Worm (Caenorhabditis elegans): Measurements from ENCODE around the gene dcn-1.

dcn-1 gene

ce11 chrIII:4323859-4324258 lies 10.1 kb downstream of the dcn-1 start, which contains the start of gene H38K22.9:
Gene H38K22.9, plus strand, starts transcription at chrIII:4324159.
- no peak for TF ChIP-seq ets-7 (tag; optimal IDR thresholded peaks at IDR 0.05)
- no peak for TF ChIP-seq tbx-11 (GFP tag; IDR thresholded peaks at IDR 0.05)
- TF ChIP-seq sea-1 (GFP tag; conservative IDR thresholded peaks at IDR 0.05): no peak
- TF ChIP-seq B0310.2 (tag; optimal IDR thresholded peaks at IDR 0.05): no peak
- no peak for TF ChIP-seq F13C5.2 (tag; optimal IDR thresholded peaks at IDR 0.05)
- TF ChIP-seq aly-1 (tag; optimal IDR thresholded peaks at IDR 0.05): no peak
- TF ChIP-seq hmbx-1 (tag; optimal IDR thresholded peaks at IDR 0.05): no peak
- TF ChIP-seq ama-1 (optimal IDR thresholded peaks at IDR 0.05): no peak
- TF ChIP-seq scrt-1 (GFP tag; IDR thresholded peaks at IDR 0.05): no peak
- no peak for TF ChIP-seq tbx-37 (GFP tag; conservative IDR thresholded peaks at IDR 0.05)
- no peak for TF ChIP-seq pes-1 (GFP tag; IDR thresholded peaks at IDR 0.05)
- no peak for TF ChIP-seq ceh-36 (tag; optimal IDR thresholded peaks at IDR 0.05)
- TF ChIP-seq hnd-1 (tag; optimal IDR thresholded peaks at IDR 0.05): no peak
- no peak for TF ChIP-seq flt-1 (GFP tag; IDR thresholded peaks at IDR 0.05)
- TF ChIP-seq tra-4 (tag; optimal IDR thresholded peaks at IDR 0.05): no peak
- TF ChIP-seq hmg-4 (GFP tag; optimal IDR thresholded peaks at IDR 0.05): no peak
- no peak for TF ChIP-seq ceh-13 (GFP tag; optimal IDR thresholded peaks at IDR 0.05)

ce11 chrIII:4328208-4328987 lies 14.7 kb downstream of the dcn-1 start:
- no peak for TF ChIP-seq B0310.2 (tag; optimal IDR thresholded peaks at IDR 0.05)
- no peak for TF ChIP-seq sea-1 (GFP tag; conservative IDR thresholded peaks at IDR 0.05)
- TF ChIP-seq ets-7 (tag; optimal IDR thresholded peaks at IDR 0.05): no peak
- TF ChIP-seq flt-1 (GFP tag; IDR thresholded peaks at IDR 0.05): no peak
- no peak for TF ChIP-seq hnd-1 (tag; optimal IDR thresholded peaks at IDR 0.05)

- TF ChIP-seq tra-4 (tag; optimal IDR thresholded peaks at IDR 0.05): no peak
- no peak for TF ChIP-seq F13C5.2 (tag; optimal IDR thresholded peaks at IDR 0.05)
- no peak for TF ChIP-seq B0310.2 (tag; optimal IDR thresholded peaks at IDR 0.05)
- no peak for TF ChIP-seq aly-1 (tag; optimal IDR thresholded peaks at IDR 0.05)
- TF ChIP-seq ceh-13 (GFP tag; optimal IDR thresholded peaks at IDR 0.05): no peak
- no peak for TF ChIP-seq ama-1 (optimal IDR thresholded peaks at IDR 0.05)
- TF ChIP-seq tbx-11 (GFP tag; IDR thresholded peaks at IDR 0.05): no peak
- no peak for TF ChIP-seq scrt-1 (GFP tag; IDR thresholded peaks at IDR 0.05)
- no peak for TF ChIP-seq tbx-37 (GFP tag; conservative IDR thresholded peaks at IDR 0.05)
- no peak for TF ChIP-seq ets-7 (tag; optimal IDR thresholded peaks at IDR 0.05)
- TF ChIP-seq hmbx-1 (tag; optimal IDR thresholded peaks at IDR 0.05): no peak
- TF ChIP-seq hmg-4 (GFP tag; optimal IDR thresholded peaks at IDR 0.05): no peak
- TF ChIP-seq ceh-36 (tag; optimal IDR thresholded peaks at IDR 0.05): no peak
- no peak for TF ChIP-seq pes-1 (GFP tag; IDR thresholded peaks at IDR 0.05)
- no peak for TF ChIP-seq flt-1 (GFP tag; IDR thresholded peaks at IDR 0.05)
- TF ChIP-seq hnd-1 (tag; optimal IDR thresholded peaks at IDR 0.05): no peak
- no peak for TF ChIP-seq sea-1 (GFP tag; conservative IDR thresholded peaks at IDR 0.05)
Measured at ce11 chrIII:4330984-4331383, 17.3 kb downstream of the dcn-1 start, which contains the start of gene gly-6. Gene gly-6, minus strand, starts transcription at chrIII:4331228.

- TF ChIP-seq aly-1 (tag; optimal IDR thresholded peaks at IDR 0.05) (no peak), F13C5.2 (tag; optimal IDR thresholded peaks at IDR 0.05) (peak; percentile 11)
Measured at ce11 chrIII:4332543-4333042, 18.9 kb downstream of the dcn-1 start, which contains the start of gene cdk-12. Gene cdk-12, plus strand, starts transcription at chrIII:4332992.

- TF ChIP-seq pes-1 (GFP tag; IDR thresholded peaks at IDR 0.05) (0 out of 2 replicates have a peak, but pooled peaks have one; percentile 28), B0310.2 (tag; optimal IDR thresholded peaks at IDR 0.05) (no peak), tra-4 (tag; optimal IDR thresholded peaks at IDR 0.05) (no peak), tbx-11 (GFP tag; IDR thresholded peaks at IDR 0.05) (0 out of 2 replicates have a peak, but pooled peaks have one; percentile 13)
Measured at ce11 chrIII:4335614-4336013, 21.9 kb downstream of the dcn-1 start.

- no peak for TF ChIP-seq ets-7 (tag; optimal IDR thresholded peaks at IDR 0.05)
- TF ChIP-seq tbx-37 (GFP tag; conservative IDR thresholded peaks at IDR 0.05): 0 out of 2 replicates have a peak, but pooled peaks have one; percentile 28
Measured at ce11 chrIII:4343070-4343469, 29.4 kb downstream of the dcn-1 start, which contains the start of the genes B0285.3 and lcmt-1. Gene B0285.3, minus strand, starts transcription at chrIII:4343336. Gene lcmt-1, plus strand, starts transcription at chrIII:4343446.

- TF ChIP-seq sea-1 (GFP tag; conservative IDR thresholded peaks at IDR 0.05) (no peak), hmg-4 (GFP tag; optimal IDR thresholded peaks at IDR 0.05) (no peak), F13C5.2 (tag; optimal IDR thresholded peaks at IDR 0.05) (no peak), hmbx-1 (tag; optimal IDR thresholded peaks at IDR 0.05) (no peak), ceh-13 (GFP tag; optimal IDR thresholded peaks at IDR 0.05) (no peak), aly-1 (tag; optimal IDR thresholded peaks at IDR 0.05) (no peak), pes-1 (GFP tag; IDR thresholded peaks at IDR 0.05) (no peak), hnd-1 (tag; optimal IDR thresholded peaks at IDR 0.05) (no peak), flt-1 (GFP tag; IDR thresholded peaks at IDR 0.05) (no peak), tbx-37 (GFP tag; conservative IDR thresholded peaks at IDR 0.05) (no peak), B0310.2 (tag; optimal IDR thresholded peaks at IDR 0.05) (no peak)
Measured at ce11 chrIII:4345034-4345433, 31.3 kb downstream of the dcn-1 start, which contains the start of gene hse-5. Gene hse-5, plus strand, starts transcription at chrIII:4345334.

ce11 chrIII:4349799-4350198 lies 36.1 kb downstream of the dcn-1 start, which contains the start of gene B0285.6:
Gene B0285.6, plus strand, starts transcription at chrIII:4350099.
- TF ChIP-seq tbx-37 (GFP tag; conservative IDR thresholded peaks at IDR 0.05) (no peak), ceh-36 (tag; optimal IDR thresholded peaks at IDR 0.05) (no peak), pes-1 (GFP tag; IDR thresholded peaks at IDR 0.05) (no peak), hmg-4 (GFP tag; optimal IDR thresholded peaks at IDR 0.05) (no peak), ceh-13 (GFP tag; optimal IDR thresholded peaks at IDR 0.05) (no peak), B0310.2 (tag; optimal IDR thresholded peaks at IDR 0.05) (no peak), F13C5.2 (tag; optimal IDR thresholded peaks at IDR 0.05) (no peak), ama-1 (optimal IDR thresholded peaks at IDR 0.05) (no peak), ets-7 (tag; optimal IDR thresholded peaks at IDR 0.05) (no peak), hnd-1 (tag; optimal IDR thresholded peaks at IDR 0.05) (no peak), hmbx-1 (tag; optimal IDR thresholded peaks at IDR 0.05) (no peak), scrt-1 (GFP tag; IDR thresholded peaks at IDR 0.05) (no peak), sea-1 (GFP tag; conservative IDR thresholded peaks at IDR 0.05) (no peak), tra-4 (tag; optimal IDR thresholded peaks at IDR 0.05) (no peak), flt-1 (GFP tag; IDR thresholded peaks at IDR 0.05) (no peak), aly-1 (tag; optimal IDR thresholded peaks at IDR 0.05) (no peak), tbx-11 (GFP tag; IDR thresholded peaks at IDR 0.05) (no peak)

All from whole organism, early embryonic.